Fruit fly (Drosophila melanogaster): ENCODE results near the gene Pvf2.

Pvf2 gene

dm6 chr2L:7119460-7120047, 35.1 kb upstream of the Pvf2 start:
- TF ChIP-seq usp (GFP tag; optimal IDR thresholded peaks at IDR 0.05), result no peak
- TF ChIP-seq N (GFP tag; optimal IDR thresholded peaks at IDR 0.05), result no peak
- no peak for TF ChIP-seq Sp1 (GFP tag; optimal IDR thresholded peaks at IDR 0.05)

- TF ChIP-seq dl (GFP tag; optimal IDR thresholded peaks at IDR 0.05; ENCODE audit: insufficient read depth in 1 of 2, partially characterized antibody in 2 of 2), result no peak
- TF ChIP-seq tai (GFP tag; optimal IDR thresholded peaks at IDR 0.05), result no peak
- TF ChIP-seq psq (GFP tag; optimal IDR thresholded peaks at IDR 0.05), result no peak
- no peak for TF ChIP-seq Hnf4 (GFP tag; optimal IDR thresholded peaks at IDR 0.05)
- TF ChIP-seq lola (GFP tag; optimal IDR thresholded peaks at IDR 0.05), result no peak
- TF ChIP-seq rgr (GFP tag; optimal IDR thresholded peaks at IDR 0.05), result no peak
- TF ChIP-seq Vsx2 (GFP tag; optimal IDR thresholded peaks at IDR 0.05; ENCODE audit: partially characterized antibody), result no peak
- no peak for TF ChIP-seq jim (GFP tag; optimal IDR thresholded peaks at IDR 0.05)
- TF ChIP-seq OdsH (GFP tag; optimal IDR thresholded peaks at IDR 0.05), result no peak
- no peak for TF ChIP-seq br (GFP tag; optimal IDR thresholded peaks at IDR 0.05)
- TF ChIP-seq sage (GFP tag; optimal IDR thresholded peaks at IDR 0.05), result no peak
- no peak for TF ChIP-seq CrebA (GFP tag; optimal IDR thresholded peaks at IDR 0.05; ENCODE audit: borderline replicate concordance)
- TF ChIP-seq CG9705 (GFP tag; optimal IDR thresholded peaks at IDR 0.05), result no peak
Observed at dm6 chr2L:7118205-7118801, 33.9 kb upstream of the Pvf2 start.

dm6 chr2L:7117552-7118144, 33.2 kb upstream of the Pvf2 start:
- no peak for TF ChIP-seq Hr83 (GFP tag; optimal IDR thresholded peaks at IDR 0.05; ENCODE audit: poor library complexity, severe bottlenecking)
- TF ChIP-seq usp (GFP tag; optimal IDR thresholded peaks at IDR 0.05), result no peak
- TF ChIP-seq Dfd (GFP tag; optimal IDR thresholded peaks at IDR 0.05), result no peak
- no peak for TF ChIP-seq sage (GFP tag; optimal IDR thresholded peaks at IDR 0.05)
- TF ChIP-seq Mio (GFP tag; optimal IDR thresholded peaks at IDR 0.05), result no peak
- no peak for TF ChIP-seq Hnf4 (GFP tag; optimal IDR thresholded peaks at IDR 0.05)
- no peak for TF ChIP-seq Dif (GFP tag; optimal IDR thresholded peaks at IDR 0.05; ENCODE audit: partially characterized antibody)
- no peak for TF ChIP-seq fru (GFP tag; optimal IDR thresholded peaks at IDR 0.05)
- TF ChIP-seq dl (GFP tag; optimal IDR thresholded peaks at IDR 0.05; ENCODE audit: insufficient read depth in 1 of 2, partially characterized antibody in 2 of 2), result no peak
- TF ChIP-seq jim (GFP tag; optimal IDR thresholded peaks at IDR 0.05), result no peak
- TF ChIP-seq dsf (GFP tag; optimal IDR thresholded peaks at IDR 0.05; ENCODE audit: borderline replicate concordance), result no peak
- no peak for TF ChIP-seq HLH106 (tag; optimal IDR thresholded peaks at IDR 0.05)
- TF ChIP-seq OdsH (GFP tag; optimal IDR thresholded peaks at IDR 0.05), result no peak

- TF ChIP-seq dl (GFP tag; optimal IDR thresholded peaks at IDR 0.05; ENCODE audit: insufficient read depth in 1 of 2, partially characterized antibody in 2 of 2) (no peak), Mio (GFP tag; optimal IDR thresholded peaks at IDR 0.05) (no peak), OdsH (GFP tag; optimal IDR thresholded peaks at IDR 0.05) (no peak), jim (GFP tag; optimal IDR thresholded peaks at IDR 0.05) (no peak), N (GFP tag; optimal IDR thresholded peaks at IDR 0.05) (no peak), foxo (GFP tag; optimal IDR thresholded peaks at IDR 0.05) (no peak), h (GFP tag; optimal IDR thresholded peaks at IDR 0.05) (no peak), Dif (GFP tag; optimal IDR thresholded peaks at IDR 0.05; ENCODE audit: partially characterized antibody) (no peak), Myc (optimal IDR thresholded peaks at IDR 0.05) (no peak), sv (GFP tag; optimal IDR thresholded peaks at IDR 0.05) (no peak), Vsx2 (GFP tag; optimal IDR thresholded peaks at IDR 0.05; ENCODE audit: partially characterized antibody) (no peak), fru (GFP tag; optimal IDR thresholded peaks at IDR 0.05) (no peak), Hr78 (GFP tag; optimal IDR thresholded peaks at IDR 0.05) (no peak), Jra (GFP tag; optimal IDR thresholded peaks at IDR 0.05) (no peak)
Observed at dm6 chr2L:7114159-7114558, 29.7 kb upstream of the Pvf2 start.

- TF ChIP-seq HLH106 (tag; optimal IDR thresholded peaks at IDR 0.05), result no peak
- no peak for TF ChIP-seq pan (optimal IDR thresholded peaks at IDR 0.05)
- TF ChIP-seq CG9705 (GFP tag; optimal IDR thresholded peaks at IDR 0.05), result no peak
- TF ChIP-seq lola (GFP tag; optimal IDR thresholded peaks at IDR 0.05), result no peak
- TF ChIP-seq Abd-B (GFP tag; optimal IDR thresholded peaks at IDR 0.05), result no peak
- TF ChIP-seq sv (GFP tag; optimal IDR thresholded peaks at IDR 0.05), result no peak
- no peak for TF ChIP-seq Hr78 (GFP tag; optimal IDR thresholded peaks at IDR 0.05)
- no peak for TF ChIP-seq Vsx2 (GFP tag; optimal IDR thresholded peaks at IDR 0.05; ENCODE audit: partially characterized antibody)
- TF ChIP-seq dsf (GFP tag; optimal IDR thresholded peaks at IDR 0.05; ENCODE audit: borderline replicate concordance), result no peak
- no peak for TF ChIP-seq h (GFP tag; optimal IDR thresholded peaks at IDR 0.05)
- TF ChIP-seq Myc (optimal IDR thresholded peaks at IDR 0.05), result no peak
- no peak for TF ChIP-seq Sp1 (GFP tag; optimal IDR thresholded peaks at IDR 0.05)
- TF ChIP-seq ey (GFP tag; optimal IDR thresholded peaks at IDR 0.05), result no peak
- no peak for TF ChIP-seq Hr83 (GFP tag; optimal IDR thresholded peaks at IDR 0.05; ENCODE audit: poor library complexity, severe bottlenecking)
- no peak for TF ChIP-seq Dfd (GFP tag; optimal IDR thresholded peaks at IDR 0.05)
Observed at dm6 chr2L:7110318-7110717, 25.9 kb upstream of the Pvf2 start.

All from whole organism, wandering third instar larva.